Fruit fly (Drosophila melanogaster) whole organism, prepupa: Measurements from ENCODE around the gene peng.

Source experiments
- Blimp-1 ChIP-seq: fragments of 200-800 bp; sonication (Bioruptor generic); optimal IDR thresholded peaks from 3 replicates; lab custom pipeline; 2017; ENCODE audit warnings: missing biosample characterization, missing genetic modification characterization, mild to moderate bottlenecking, moderate library complexity, missing genetic modification reagents
- CG10631 ChIP-seq: fragments of 200-800 bp; sonication (Bioruptor generic); optimal IDR thresholded peaks from 2 replicates; lab custom pipeline; 2016; ENCODE audit warnings: missing biosample characterization, missing genetic modification characterization
- CG10669 ChIP-seq: fragments of 200-800 bp; sonication (Bioruptor generic); optimal IDR thresholded peaks from 3 replicates; lab custom pipeline; 2018; ENCODE audit warnings: missing biosample characterization, mild to moderate bottlenecking, missing genetic modification characterization, moderate library complexity
- CG11294 ChIP-seq: fragments of 200-800 bp; sonication (Bioruptor generic); IDR thresholded peaks from 2 replicates; pipeline ENCODE4 v1.3.6; 2022; ENCODE audit warnings: missing biosample characterization, missing genetic modification characterization
- CG11762 ChIP-seq: fragments of 200-800 bp; sonication (Bioruptor generic); optimal IDR thresholded peaks from 3 replicates; lab custom pipeline; 2016; ENCODE audit warnings: missing biosample characterization, missing genetic modification characterization; ENCODE audit not compliant: insufficient read depth
- CG15336 ChIP-seq: fragments of 200-800 bp; sonication (Bioruptor generic); IDR thresholded peaks from 2 replicates; pipeline ENCODE4 v1.3.6; 2022; ENCODE audit warnings: missing biosample characterization, missing genetic modification characterization
- CG1621 ChIP-seq: fragments of 200-800 bp; sonication (Bioruptor generic); optimal IDR thresholded peaks from 3 replicates; lab custom pipeline; 2018; ENCODE audit warnings: missing biosample characterization, mild to moderate bottlenecking, missing genetic modification characterization
- CG16779 ChIP-seq: fragments of 200-800 bp; sonication (Bioruptor generic); optimal IDR thresholded peaks from 3 replicates; lab custom pipeline; 2017; ENCODE audit warnings: missing biosample characterization, mild to moderate bottlenecking, missing genetic modification characterization
- CG3032 ChIP-seq: fragments of 200-800 bp; optimal IDR thresholded peaks from 2 replicates; lab custom pipeline; 2019; ENCODE audit warnings: missing biosample characterization, mild to moderate bottlenecking, missing genetic modification characterization, moderate library complexity
- CG31627 ChIP-seq: fragments of 200-800 bp; sonication (Bioruptor generic); optimal IDR thresholded peaks from 3 replicates; lab custom pipeline; 2016; ENCODE audit warnings: missing biosample characterization, missing genetic modification characterization
- CG3919 ChIP-seq: fragments of 200-800 bp; sonication (Bioruptor generic); optimal IDR thresholded peaks from 3 replicates; lab custom pipeline; 2016; ENCODE audit warnings: missing biosample characterization, missing genetic modification characterization
- CG4318 ChIP-seq: fragments of 200-800 bp; sonication (Bioruptor generic); optimal IDR thresholded peaks from 3 replicates; lab custom pipeline; 2017; ENCODE audit warnings: missing biosample characterization, mild to moderate bottlenecking, missing genetic modification characterization
- CG6276 ChIP-seq: fragments of 200-800 bp; sonication (Bioruptor generic); optimal IDR thresholded peaks from 2 replicates; lab custom pipeline; 2017; ENCODE audit warnings: missing biosample characterization, mild to moderate bottlenecking, missing genetic modification characterization
- CG6792 ChIP-seq: fragments of 200-800 bp; sonication (Bioruptor generic); optimal IDR thresholded peaks from 3 replicates; lab custom pipeline; 2016; ENCODE audit warnings: missing biosample characterization, missing genetic modification characterization
- CG7368 ChIP-seq: fragments of 200-800 bp; sonication (Bioruptor generic); optimal IDR thresholded peaks from 3 replicates; lab custom pipeline; 2016; ENCODE audit warnings: missing biosample characterization, missing genetic modification characterization
- CG8119 ChIP-seq: fragments of 200-800 bp; sonication (Bioruptor generic); IDR thresholded peaks from 3 replicates; pipeline ENCODE4 v1.3.6; 2022; ENCODE audit warnings: missing biosample characterization, missing genetic modification characterization
- CG8319 ChIP-seq: fragments of 200-800 bp; sonication (Bioruptor generic); optimal IDR thresholded peaks from 3 replicates; lab custom pipeline; 2016; ENCODE audit warnings: missing biosample characterization, missing genetic modification characterization
- CG8632 ChIP-seq: fragments of 200-800 bp; sonication (Bioruptor generic); optimal IDR thresholded peaks from 3 replicates; lab custom pipeline; 2016; ENCODE audit warnings: missing biosample characterization, missing genetic modification characterization
- CG9139 ChIP-seq: fragments of 200-800 bp; sonication (Bioruptor generic); optimal IDR thresholded peaks from 3 replicates; lab custom pipeline; 2017; ENCODE audit warnings: missing biosample characterization, mild to moderate bottlenecking, missing genetic modification characterization
- Eip75B ChIP-seq: fragments of 200-800 bp; sonication (Bioruptor generic); optimal IDR thresholded peaks from 3 replicates; lab custom pipeline; 2016; ENCODE audit warnings: missing biosample characterization, missing genetic modification characterization
- Eip93F ChIP-seq: fragments of 200-800 bp; sonication (Bioruptor generic); optimal IDR thresholded peaks from 2 replicates; lab custom pipeline; 2016; ENCODE audit warnings: missing biosample characterization, mild to moderate bottlenecking, missing genetic modification characterization
- Ets21C ChIP-seq: fragments of 200-800 bp; sonication (Bioruptor generic); optimal IDR thresholded peaks from 3 replicates; lab custom pipeline; 2016; ENCODE audit warnings: missing biosample characterization, missing genetic modification characterization
- Ets96B ChIP-seq: fragments of 200-800 bp; optimal IDR thresholded peaks from 2 replicates; lab custom pipeline; 2019; ENCODE audit warnings: missing biosample characterization, mild to moderate bottlenecking, missing genetic modification characterization, moderate library complexity
- Gug ChIP-seq: fragments of 200-800 bp; sonication (Bioruptor generic); IDR thresholded peaks from 2 replicates; pipeline ENCODE4 v1.3.6; 2022; ENCODE audit warnings: missing biosample characterization, missing genetic modification characterization
- Hr38 ChIP-seq: sonication (Bioruptor generic); optimal IDR thresholded peaks from 2 replicates; lab custom pipeline; 2016; ENCODE audit warnings: missing biosample characterization, missing genetic modification characterization
- Hr39 ChIP-seq: fragments of 200-800 bp; sonication (Bioruptor generic); optimal IDR thresholded peaks from 2 replicates; lab custom pipeline; 2016; ENCODE audit warnings: missing biosample characterization, missing genetic modification characterization
- Hr4 ChIP-seq: fragments of 200-800 bp; sonication (Bioruptor generic); optimal IDR thresholded peaks from 3 replicates; lab custom pipeline; 2016; ENCODE audit warnings: missing biosample characterization, missing genetic modification characterization
- Lpt ChIP-seq: fragments of 200-800 bp; sonication (Bioruptor generic); optimal IDR thresholded peaks from 3 replicates; lab custom pipeline; 2016; ENCODE audit warnings: missing biosample characterization, missing genetic modification characterization
- Met ChIP-seq: fragments of 200-800 bp; sonication (Bioruptor generic); optimal IDR thresholded peaks from 3 replicates; lab custom pipeline; 2016; ENCODE audit warnings: missing biosample characterization, missing genetic modification characterization
- OdsH ChIP-seq: fragments of 200-800 bp; sonication (Bioruptor generic); optimal IDR thresholded peaks from 3 replicates; lab custom pipeline; 2016; ENCODE audit warnings: missing biosample characterization, missing genetic modification characterization
- Smox ChIP-seq: fragments of 200-800 bp; sonication (Bioruptor generic); optimal IDR thresholded peaks from 3 replicates; lab custom pipeline; 2016; ENCODE audit warnings: missing biosample characterization, missing genetic modification characterization
- Sox102F ChIP-seq: fragments of 200-800 bp; sonication (Bioruptor generic); optimal IDR thresholded peaks from 2 replicates; lab custom pipeline; 2016; ENCODE audit warnings: missing biosample characterization, mild to moderate bottlenecking, missing genetic modification characterization
- Sox14 ChIP-seq: fragments of 200-800 bp; sonication (Bioruptor generic); optimal IDR thresholded peaks from 3 replicates; lab custom pipeline; 2016; ENCODE audit warnings: missing biosample characterization, missing genetic modification characterization
- acj6 ChIP-seq: fragments of 200-800 bp; sonication (Bioruptor generic); optimal IDR thresholded peaks from 3 replicates; lab custom pipeline; 2016; ENCODE audit warnings: missing biosample characterization, missing genetic modification characterization
- cyc ChIP-seq: fragments of 200-800 bp; sonication (Bioruptor generic); optimal IDR thresholded peaks from 3 replicates; lab custom pipeline; 2016; ENCODE audit warnings: missing biosample characterization, missing genetic modification characterization
- dac ChIP-seq: fragments of 200-800 bp; sonication (Bioruptor generic); optimal IDR thresholded peaks from 2 replicates; lab custom pipeline; 2017; ENCODE audit warnings: missing biosample characterization, mild to moderate bottlenecking, missing genetic modification characterization
- dsx ChIP-seq: fragments of 200-800 bp; optimal IDR thresholded peaks from 3 replicates; lab custom pipeline; 2019; ENCODE audit warnings: missing biosample characterization, mild to moderate bottlenecking, missing genetic modification characterization, moderate library complexity; ENCODE audit not compliant: poor library complexity, severe bottlenecking
- eg ChIP-seq: fragments of 200-800 bp; sonication (Bioruptor generic); IDR thresholded peaks from 3 replicates; pipeline ENCODE4 v1.3.6; 2022; ENCODE audit warnings: missing biosample characterization, missing genetic modification characterization
- esn ChIP-seq: fragments of 200-800 bp; sonication (Bioruptor generic); optimal IDR thresholded peaks from 2 replicates; lab custom pipeline; 2016; ENCODE audit warnings: missing biosample characterization, mild to moderate bottlenecking, missing genetic modification characterization, moderate library complexity
- fd59A ChIP-seq: fragments of 200-800 bp; sonication (Bioruptor generic); optimal IDR thresholded peaks from 2 replicates; lab custom pipeline; 2017; ENCODE audit warnings: missing biosample characterization, mild to moderate bottlenecking, missing genetic modification characterization, missing genetic modification reagents
- fd85E ChIP-seq: fragments of 200-800 bp; sonication (Bioruptor generic); optimal IDR thresholded peaks from 3 replicates; lab custom pipeline; 2016; ENCODE audit warnings: missing biosample characterization, missing genetic modification characterization
- fkh ChIP-seq: fragments of 200-800 bp; sonication (Bioruptor generic); optimal IDR thresholded peaks from 3 replicates; lab custom pipeline; 2017; ENCODE audit warnings: missing biosample characterization, mild to moderate bottlenecking, missing genetic modification characterization, moderate library complexity
- lz ChIP-seq: fragments of 200-800 bp; sonication (Bioruptor generic); optimal IDR thresholded peaks from 3 replicates; lab custom pipeline; 2016; ENCODE audit warnings: missing biosample characterization, missing genetic modification characterization
- net ChIP-seq: fragments of 200-800 bp; sonication (Bioruptor generic); optimal IDR thresholded peaks from 3 replicates; lab custom pipeline; 2016; ENCODE audit warnings: missing biosample characterization, missing genetic modification characterization
- pdm3 ChIP-seq: fragments of 200-800 bp; sonication (Bioruptor generic); optimal IDR thresholded peaks from 3 replicates; lab custom pipeline; 2016; ENCODE audit warnings: missing biosample characterization, missing genetic modification characterization
- salr ChIP-seq, 2 experiments: fragments of 200-800 bp; sonication (Bioruptor generic); optimal IDR thresholded peaks; 3 replicates each; lab custom pipeline; 2016 to 2018; ENCODE audit warnings: missing biosample characterization in 2 of 2, missing genetic modification characterization in 2 of 2, mild to moderate bottlenecking in 1 of 2
- spab ChIP-seq: fragments of 200-800 bp; sonication (Bioruptor generic); optimal IDR thresholded peaks from 2 replicates; lab custom pipeline; 2017; ENCODE audit warnings: missing biosample characterization, mild to moderate bottlenecking, missing genetic modification characterization, missing genetic modification reagents
- ss ChIP-seq, 2 experiments: fragments of 200-800 bp; sonication (Bioruptor generic); optimal IDR thresholded peaks; 2 replicates in 1 of 2; 3 replicates in 1 of 2; lab custom pipeline; 2017 to 2018; ENCODE audit warnings: mild to moderate bottlenecking in 2 of 2, missing biosample characterization in 2 of 2, missing genetic modification characterization in 2 of 2, moderate library complexity in 1 of 2
- svp ChIP-seq: fragments of 200-800 bp; sonication (Bioruptor generic); peaks from one replicate; lab custom pipeline; 2016; ENCODE audit warnings: missing biosample characterization, missing genetic modification characterization
- topi ChIP-seq: fragments of 200-800 bp; sonication (Bioruptor generic); optimal IDR thresholded peaks from 3 replicates; lab custom pipeline; 2016; ENCODE audit warnings: missing biosample characterization, missing genetic modification characterization
- vri ChIP-seq: fragments of 200-800 bp; sonication (Bioruptor generic); optimal IDR thresholded peaks from 3 replicates; lab custom pipeline; 2016; ENCODE audit warnings: missing biosample characterization, mild to moderate bottlenecking, missing genetic modification characterization

The peng gene

dm6 chrX:21349800-21350309, at the start of gene peng, which contains the start of gene sol:
Gene peng, minus strand, starts transcription at chrX:21349843.
Gene sol, plus strand, starts transcription at chrX:21350280.
- TF ChIP-seq Blimp-1 (GFP tag; lab: Kevin White, UChicago) (no peak), esn (GFP tag; lab: Kevin White, UChicago) (peak; percentile 82), eg (GFP tag; lab: Robert Waterston, UW) (peak; percentile 64), net (GFP tag; lab: Kevin White, UChicago) (peak; percentile 48), topi (GFP tag; lab: Kevin White, UChicago) (peak; percentile 79), acj6 (GFP tag; lab: Kevin White, UChicago) (peak; percentile 71), fd85E (no peak), salr (GFP tag; optimal IDR thresholded peaks at IDR 0.05; lab: Kevin White, UChicago) (no peak), dsx (GFP tag; lab: Kevin White, UChicago) (peak; percentile 67), CG11762 (GFP tag; lab: Kevin White, UChicago) (peak; percentile 66), CG8319 (peak; percentile 51), lz (GFP tag; lab: Kevin White, UChicago) (peak; percentile 84), CG10631 (GFP tag; lab: Kevin White, UChicago) (peak; percentile 75), CG8119 (peak; percentile 60; the same call in 2 of the 3 replicates), Sox14 (GFP tag; lab: Kevin White, UChicago) (peak; percentile 75), pdm3 (GFP tag; lab: Kevin White, UChicago) (peak; percentile 86), spab (GFP tag; lab: Kevin White, UChicago) (no peak), CG15336 (GFP tag; lab: Robert Waterston, UW) (peak; percentile 74), CG3032 (peak; percentile 66), CG4318 (no peak), CG6792 (GFP tag; lab: Kevin White, UChicago) (peak; percentile 70), ss (GFP tag; optimal IDR thresholded peaks at IDR 0.05; lab: Kevin White, UChicago) (no peak), Gug (GFP tag; lab: Robert Waterston, UW) (peak; percentile 53; the same call in 1 of the 2 replicates), CG7368 (GFP tag; lab: Kevin White, UChicago) (peak; percentile 19), CG10669 (GFP tag; lab: Kevin White, UChicago) (peak; percentile 65), Eip93F (GFP tag; lab: Kevin White, UChicago) (no peak), fd59A (GFP tag; lab: Kevin White, UChicago) (peak; percentile 52), Hr4 (GFP tag; lab: Kevin White, UChicago) (no peak), Ets96B (tag; lab: Kevin White, UChicago) (peak; percentile 60), OdsH (GFP tag; lab: Kevin White, UChicago) (no peak), Smox (GFP tag; lab: Kevin White, UChicago) (peak; percentile 78), CG31627 (GFP tag; lab: Kevin White, UChicago) (peak; percentile 83), fkh (GFP tag; lab: Kevin White, UChicago) (no peak), Hr38 (GFP tag; lab: Kevin White, UChicago) (no peak), CG9139 (no peak), Sox102F (peak; percentile 72), cyc (GFP tag; lab: Kevin White, UChicago) (peak; percentile 75), vri (GFP tag; lab: Kevin White, UChicago) (no peak), CG1621 (tag; lab: Kevin White, UChicago) (peak; percentile 28), Ets21C (GFP tag; lab: Kevin White, UChicago) (peak; percentile 71), CG16779 (tag; lab: Kevin White, UChicago) (no peak), CG3919 (peak; percentile 72), Lpt (GFP tag; lab: Kevin White, UChicago) (peak; percentile 51), Met (GFP tag; lab: Kevin White, UChicago) (peak; percentile 81), svp (GFP tag; lab: Kevin White, UChicago) (peak; percentile 91), Eip75B (GFP tag; lab: Kevin White, UChicago) (peak; percentile 77), CG6276 (GFP tag; lab: Kevin White, UChicago) (no peak), CG8632 (GFP tag; lab: Kevin White, UChicago) (peak; percentile 70), dac (GFP tag; lab: Kevin White, UChicago) (peak; percentile 50), Hr39 (GFP tag; lab: Kevin White, UChicago) (peak; percentile 87), CG11294 (GFP tag; lab: Robert Waterston, UW) (peak; percentile 23; the same call in 1 of the 2 replicates)
